Worm (Caenorhabditis elegans) whole organism, L3 larva: ENCODE results near the gene Y20C6A.1.
A peak's percentile ranks its signal among the peaks of the same experiment; 100 is the strongest.

Experiments used
- ZK546.5 ChIP-seq: sonication (generic microtip); optimal IDR thresholded peaks from 2 replicates; lab custom pipeline; 2017; ENCODE audit warnings: missing biosample characterization, missing genetic modification characterization
- aly-2 ChIP-seq: fragments of 150-350 bp; optimal IDR thresholded peaks from 2 replicates; lab custom pipeline; 2014; ENCODE audit warnings: missing biosample characterization, missing genetic modification characterization
- ceh-28 ChIP-seq: fragments of 150-350 bp; optimal IDR thresholded peaks from 2 replicates; lab custom pipeline; 2014; ENCODE audit warnings: missing biosample characterization, missing genetic modification reagents, missing genetic modification characterization
- ceh-9 ChIP-seq: sonication (generic microtip); optimal IDR thresholded peaks from 2 replicates; lab custom pipeline; 2018; ENCODE audit warnings: missing biosample characterization, missing genetic modification characterization
- daf-12 ChIP-seq: fragments of 150-350 bp; optimal IDR thresholded peaks from 2 replicates; lab custom pipeline; 2014; ENCODE audit warnings: missing biosample characterization, missing genetic modification reagents, missing genetic modification characterization
- elt-1 ChIP-seq: fragments of 150-350 bp; optimal IDR thresholded peaks from 2 replicates; lab custom pipeline; 2014; ENCODE audit warnings: missing biosample characterization, missing genetic modification characterization
- elt-2 ChIP-seq: sonication (generic microtip); optimal IDR thresholded peaks from 2 replicates; lab custom pipeline; 2016; ENCODE audit warnings: missing genetic modification reagents, mild to moderate bottlenecking, missing genetic modification characterization, missing compliant biosample characterization
- elt-3 ChIP-seq, 3 experiments: fragments of 150-350 bp in 1 of 3; sonication (generic microtip) in 2 of 3; optimal IDR thresholded peaks; 2 replicates in 2 of 3; 4 replicates in 1 of 3; lab custom pipeline; 2014 to 2017; ENCODE audit warnings: missing biosample characterization in 3 of 3, missing genetic modification characterization in 3 of 3
- fkh-2 ChIP-seq: fragments of 150-350 bp; optimal IDR thresholded peaks from 2 replicates; lab custom pipeline; 2014; ENCODE audit warnings: missing biosample characterization, missing genetic modification reagents, missing genetic modification characterization
- hmg-11 ChIP-seq: sonication (generic microtip); optimal IDR thresholded peaks from 2 replicates; lab custom pipeline; 2016; ENCODE audit warnings: missing genetic modification characterization, missing compliant biosample characterization
- jun-1 ChIP-seq: fragments of 150-350 bp; optimal IDR thresholded peaks from 2 replicates; lab custom pipeline; 2014; ENCODE audit warnings: missing biosample characterization, missing genetic modification reagents, missing genetic modification characterization
- lin-15B ChIP-seq: fragments of 150-350 bp; optimal IDR thresholded peaks from 2 replicates; lab custom pipeline; 2014; ENCODE audit warnings: missing biosample characterization, missing genetic modification characterization
- lin-39 ChIP-seq: fragments of 150-350 bp; optimal IDR thresholded peaks from 2 replicates; lab custom pipeline; 2018; ENCODE audit warnings: missing biosample characterization, missing genetic modification reagents, missing genetic modification characterization
- nhr-23 ChIP-seq: fragments of 150-350 bp; optimal IDR thresholded peaks from 2 replicates; lab custom pipeline; 2014; ENCODE audit warnings: missing biosample characterization, missing genetic modification reagents, missing genetic modification characterization
- nhr-25 ChIP-seq: sonication (generic microtip); optimal IDR thresholded peaks from 2 replicates; lab custom pipeline; 2017; ENCODE audit warnings: missing biosample characterization, missing genetic modification characterization
- nhr-28 ChIP-seq: fragments of 150-350 bp; optimal IDR thresholded peaks from 2 replicates; lab custom pipeline; 2014; ENCODE audit warnings: missing biosample characterization, missing genetic modification characterization
- nhr-43 ChIP-seq: sonication (generic microtip); optimal IDR thresholded peaks from 2 replicates; lab custom pipeline; 2016; ENCODE audit warnings: mild to moderate bottlenecking, missing genetic modification characterization, missing compliant biosample characterization; ENCODE audit not compliant: poor library complexity, severe bottlenecking
- nhr-67 ChIP-seq: fragments of 150-350 bp; optimal IDR thresholded peaks from 2 replicates; lab custom pipeline; 2014; ENCODE audit warnings: missing biosample characterization, missing genetic modification characterization
- nhr-76 ChIP-seq: fragments of 150-350 bp; sonication (generic microtip); optimal IDR thresholded peaks from 5 replicates; lab custom pipeline; 2014; ENCODE audit warnings: missing biosample characterization, missing genetic modification characterization
- nhr-77 ChIP-seq: fragments of 150-350 bp; optimal IDR thresholded peaks from 2 replicates; lab custom pipeline; 2014; ENCODE audit warnings: missing biosample characterization, missing genetic modification characterization
- pha-4 ChIP-seq: fragments of 150-350 bp; optimal IDR thresholded peaks from 2 replicates; lab custom pipeline; 2014; ENCODE audit warnings: missing biosample characterization, missing genetic modification reagents, missing genetic modification characterization
- pqm-1 ChIP-seq: fragments of 150-350 bp; optimal IDR thresholded peaks from 2 replicates; lab custom pipeline; 2017; ENCODE audit warnings: missing biosample characterization, missing genetic modification characterization, inconsistent platforms
- sea-2 ChIP-seq: fragments of 150-350 bp; sonication (generic microtip); optimal IDR thresholded peaks from 4 replicates; lab custom pipeline; 2014; ENCODE audit warnings: missing biosample characterization, missing genetic modification reagents, missing genetic modification characterization
- skn-1 ChIP-seq: fragments of 150-350 bp; optimal IDR thresholded peaks from 2 replicates; lab custom pipeline; 2014; ENCODE audit warnings: missing biosample characterization, missing genetic modification characterization
- snpc-4 ChIP-seq: fragments of 150-350 bp; optimal IDR thresholded peaks from 2 replicates; lab custom pipeline; 2014; ENCODE audit warnings: missing biosample characterization, missing genetic modification characterization
- tbx-2 ChIP-seq: sonication (generic microtip); optimal IDR thresholded peaks from 2 replicates; lab custom pipeline; 2016; ENCODE audit warnings: mild to moderate bottlenecking, missing genetic modification characterization, missing compliant biosample characterization
- unc-39 ChIP-seq: sonication (generic microtip); optimal IDR thresholded peaks from 4 replicates; lab custom pipeline; 2017; ENCODE audit warnings: missing biosample characterization, missing genetic modification characterization
- unc-62 ChIP-seq: fragments of 150-350 bp; sonication (generic microtip); optimal IDR thresholded peaks from 4 replicates; lab custom pipeline; 2014; ENCODE audit warnings: missing biosample characterization, missing genetic modification reagents, missing genetic modification characterization
- zag-1 ChIP-seq: fragments of 150-350 bp; optimal IDR thresholded peaks from 2 replicates; lab custom pipeline; 2014; ENCODE audit warnings: missing biosample characterization, missing genetic modification characterization
- ztf-11 ChIP-seq: fragments of 150-350 bp; optimal IDR thresholded peaks from 2 replicates; lab custom pipeline; 2014; ENCODE audit warnings: missing biosample characterization, missing genetic modification characterization

The Y20C6A.1 gene

ce11 chrV:17339349-17339748, 37.2 kb downstream of the Y20C6A.1 start:
- TF ChIP-seq nhr-76 (tag; lab: Kevin White, UChicago) = no peak
- no peak for TF ChIP-seq nhr-43
- no peak for TF ChIP-seq elt-1 (tag; lab: Kevin White, UChicago)
- TF ChIP-seq unc-39 (tag; lab: Kevin White, UChicago) = no peak
- TF ChIP-seq skn-1 = no peak
- no peak for TF ChIP-seq nhr-28 (tag; lab: Kevin White, UChicago)
- no peak for TF ChIP-seq sea-2 (GFP tag; lab: Kevin White, UChicago)
- TF ChIP-seq tbx-2 (tag; lab: Kevin White, UChicago) = no peak
- TF ChIP-seq elt-2 (tag; lab: Kevin White, UChicago) = peak; percentile 60

ce11 chrV:17331340-17331739, 45.2 kb downstream of the Y20C6A.1 start, which contains the start of gene fbxa-185:
fbxa-185 (plus strand) TSS chrV:17331640.
- TF ChIP-seq nhr-67 (tag; lab: Kevin White, UChicago) (no peak), pha-4 (tag; lab: Kevin White, UChicago) (no peak), snpc-4 (tag; lab: Kevin White, UChicago) (no peak), hmg-11 (tag; lab: Kevin White, UChicago) (no peak), elt-3 (tag; optimal IDR thresholded peaks at IDR 0.05; lab: Kevin White, UChicago) (no peak), aly-2 (tag; lab: Kevin White, UChicago) (no peak), lin-15B (tag; lab: Kevin White, UChicago) (no peak), nhr-25 (tag; lab: Kevin White, UChicago) (no peak), daf-12 (tag; lab: Kevin White, UChicago) (no peak), nhr-76 (tag; lab: Kevin White, UChicago) (no peak), pqm-1 (tag; lab: Kevin White, UChicago) (no peak), ZK546.5 (tag; lab: Kevin White, UChicago) (no peak), ceh-28 (tag; lab: Kevin White, UChicago) (no peak), skn-1 (no peak), ceh-9 (tag; lab: Kevin White, UChicago) (no peak), lin-39 (tag; lab: Kevin White, UChicago) (no peak), jun-1 (no peak), unc-62 (GFP tag; lab: Kevin White, UChicago) (no peak)

ce11 chrV:17328497-17328896, 48.0 kb downstream of the Y20C6A.1 start, which contains the start of gene srg-44:
srg-44 (plus strand) TSS chrV:17328797.
- TF ChIP-seq daf-12 (tag; lab: Kevin White, UChicago) (no peak), unc-39 (tag; lab: Kevin White, UChicago) (no peak), aly-2 (tag; lab: Kevin White, UChicago) (no peak), fkh-2 (tag; lab: Kevin White, UChicago) (no peak)

- no peak for TF ChIP-seq nhr-77 (tag; lab: Kevin White, UChicago)
These were observed 48.7 kb downstream of the Y20C6A.1 start, which contains the start of gene sdz-16 for ce11 chrV:17327867-17328266. sdz-16 (minus strand) TSS chrV:17327967.

- no peak for TF ChIP-seq elt-2 (tag; lab: Kevin White, UChicago)
- TF ChIP-seq zag-1 (tag; lab: Kevin White, UChicago) = no peak
- TF ChIP-seq ceh-9 (tag; lab: Kevin White, UChicago) = no peak
- TF ChIP-seq jun-1 = no peak
- TF ChIP-seq nhr-23 = no peak
These were observed 52.7 kb downstream of the Y20C6A.1 start for ce11 chrV:17323876-17324275.

ce11 chrV:17322397-17322909, 54.1 kb downstream of the Y20C6A.1 start, which contains the start of gene F31E9.3:
F31E9.3 (plus strand) TSS chrV:17322590.
- TF ChIP-seq zag-1 (tag; lab: Kevin White, UChicago) = no peak
- TF ChIP-seq nhr-77 (tag; lab: Kevin White, UChicago) = no peak
- no peak for TF ChIP-seq unc-39 (tag; lab: Kevin White, UChicago)
- no peak for TF ChIP-seq ztf-11 (tag; lab: Kevin White, UChicago)
- TF ChIP-seq elt-2 (tag; lab: Kevin White, UChicago) = peak; percentile 70
- TF ChIP-seq nhr-23 = no peak
- TF ChIP-seq pha-4 (tag; lab: Kevin White, UChicago) = peak; percentile 13
